Worm (Caenorhabditis elegans) whole organism, dauer: ENCODE data around the gene plc-4.

Source experiments
- unc-62 ChIP-seq: sonication (generic microtip); optimal IDR thresholded peaks from 2 replicates; lab custom pipeline; 2017; ENCODE audit warnings: missing biosample characterization, missing genetic modification reagents, missing genetic modification characterization

plc-4 gene

ce11 chrIV:7512617-7513233 lies at the start of gene plc-4, which contains the start of gene R05G6.4:
TSS of gene plc-4 (minus strand) at chrIV:7512667.
TSS of gene R05G6.4 (plus strand) at chrIV:7513233.
- no peak for TF ChIP-seq unc-62 (GFP tag; lab: Kevin White, UChicago)

DNA sequence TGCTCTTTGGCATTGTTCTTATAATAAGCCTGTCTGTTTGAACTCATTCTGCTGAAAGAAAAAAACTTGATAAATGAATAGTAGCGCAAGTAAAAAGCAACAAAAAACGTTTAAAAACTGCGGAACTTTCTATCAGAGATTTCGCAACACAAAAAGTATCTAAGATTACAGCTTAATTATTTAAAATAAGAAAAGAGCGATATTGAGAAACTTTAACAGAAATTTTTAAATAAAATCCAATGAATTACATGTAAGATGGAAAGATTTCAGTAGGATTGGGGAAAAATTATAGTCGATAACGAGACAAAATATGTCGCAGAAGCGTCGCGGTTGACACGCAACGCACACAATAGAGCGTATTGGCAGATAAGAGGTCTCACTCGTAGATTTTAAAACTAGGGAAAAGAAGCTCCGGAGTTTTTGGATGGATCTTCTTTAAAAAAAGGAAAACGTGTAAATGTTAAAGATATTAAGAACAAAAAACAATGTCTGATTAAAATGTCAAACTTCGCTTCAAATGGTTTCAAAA lies 49.2 kb upstream of the plc-4 start, which contains the start of gene ima-3:
TSS of gene ima-3 (minus strand) at position 51 of the 529 bp plus-strand sequence.
- no peak for TF ChIP-seq unc-62 (GFP tag; lab: Kevin White, UChicago)

DNA sequence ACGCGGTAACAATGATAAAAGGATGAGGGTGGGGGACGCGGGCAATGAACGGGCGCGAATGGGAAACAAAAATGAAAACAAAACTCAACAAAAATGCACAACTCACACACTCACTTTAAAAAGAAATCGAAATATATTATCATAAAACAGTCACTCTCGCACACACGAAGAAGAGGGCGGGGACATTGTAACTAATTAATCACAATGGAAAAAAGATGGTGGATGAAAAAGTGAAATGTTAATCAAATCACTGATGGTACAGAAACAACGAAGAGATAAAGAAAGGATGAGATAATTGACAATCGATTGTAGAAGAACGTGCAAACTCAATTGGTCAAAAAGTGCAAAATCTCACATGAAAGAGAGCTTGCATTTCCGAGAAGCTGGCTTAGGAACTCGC lies 46.8 kb upstream of the plc-4 start:
- no peak for TF ChIP-seq unc-62 (GFP tag; lab: Kevin White, UChicago)

ce11 chrIV:7558653-7559052 lies 46.2 kb upstream of the plc-4 start:
- no peak for TF ChIP-seq unc-62 (GFP tag; lab: Kevin White, UChicago)

ce11 chrIV:7556265-7556866 lies 43.9 kb upstream of the plc-4 start, which contains the start of the genes F49E8.7, F49E8.8 and nprl-2:
TSS of gene F49E8.7 (minus strand) at chrIV:7556365.
TSS of gene F49E8.8 (plus strand) at chrIV:7556637.
TSS of gene nprl-2 (plus strand) at chrIV:7556816.
- TF ChIP-seq unc-62 (GFP tag; lab: Kevin White, UChicago) = no peak

DNA sequence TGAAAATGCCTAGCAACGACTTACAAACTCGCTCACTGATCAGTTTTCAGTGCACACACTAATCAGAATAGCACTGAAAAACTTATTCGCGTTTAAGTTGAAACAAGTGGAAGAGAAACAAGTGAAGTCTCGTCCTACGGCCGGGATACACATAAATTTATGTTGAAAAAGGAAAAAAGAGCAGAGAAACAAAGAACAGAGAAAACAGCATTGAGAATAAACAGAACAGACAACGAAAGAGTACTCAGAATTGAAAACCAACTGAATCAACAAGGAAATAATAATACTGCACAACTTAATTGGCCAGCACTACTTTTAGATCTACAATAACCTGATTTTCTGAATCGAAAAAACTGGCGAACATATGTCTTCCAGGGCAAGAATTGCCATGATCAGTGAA lies 41.9 kb upstream of the plc-4 start, which contains the start of gene F49E8.6:
TSS of gene F49E8.6 (minus strand) at position 317 of the 400 bp plus-strand sequence.
- no peak for TF ChIP-seq unc-62 (GFP tag; lab: Kevin White, UChicago)

- TF ChIP-seq unc-62 (GFP tag; lab: Kevin White, UChicago) = no peak
Measured at ce11 chrIV:7552958-7553553, 40.6 kb upstream of the plc-4 start, which contains the start of gene dif-1. TSS of gene dif-1 (minus strand) at chrIV:7553008.

ce11 chrIV:7552100-7552499 lies 39.6 kb upstream of the plc-4 start:
- TF ChIP-seq unc-62 (GFP tag; lab: Kevin White, UChicago) = no peak

ce11 chrIV:7551254-7551653 lies 38.8 kb upstream of the plc-4 start:
- TF ChIP-seq unc-62 (GFP tag; lab: Kevin White, UChicago) = no peak

DNA sequence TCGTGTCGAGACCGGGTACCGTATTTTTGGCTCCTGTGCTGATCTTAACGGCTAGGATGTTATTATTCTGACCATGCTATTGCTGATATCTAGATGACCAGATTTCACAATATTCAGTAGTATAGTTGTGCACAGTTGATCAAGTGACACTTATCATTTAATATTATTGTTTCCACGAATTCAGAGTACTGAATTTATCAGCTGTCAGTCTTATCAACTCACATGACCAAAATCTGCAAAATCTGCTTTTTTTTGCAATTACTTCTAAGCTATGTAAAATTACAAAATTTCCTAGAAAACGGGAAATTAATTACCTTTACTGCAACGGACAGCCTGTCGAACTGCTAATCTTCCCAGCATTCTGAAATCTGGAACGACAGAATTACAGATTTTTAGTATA lies 38.0 kb upstream of the plc-4 start, which contains the start of gene pam-1:
TSS of gene pam-1 (minus strand) at position 368 of the 400 bp plus-strand sequence.
- TF ChIP-seq unc-62 (GFP tag; lab: Kevin White, UChicago) = no peak

DNA sequence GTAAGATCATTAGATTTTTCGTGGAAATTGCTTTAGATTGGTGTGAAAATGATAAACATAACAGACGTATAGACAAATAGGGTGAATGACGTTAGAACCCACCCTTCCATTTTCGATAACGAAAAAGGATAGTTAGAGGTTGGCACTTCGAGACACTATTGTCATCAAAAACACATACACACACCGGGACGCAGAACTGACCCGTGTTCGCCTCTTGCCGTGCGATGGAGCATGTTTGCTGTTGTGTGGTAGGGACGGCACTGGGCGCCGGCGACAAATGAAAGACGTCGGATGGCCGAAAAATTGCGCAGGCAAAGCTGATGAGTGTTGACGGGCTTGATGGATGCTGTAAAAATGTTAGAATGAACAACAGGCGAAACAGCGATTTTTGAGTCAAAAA lies 37.4 kb upstream of the plc-4 start:
- no peak for TF ChIP-seq unc-62 (GFP tag; lab: Kevin White, UChicago)

DNA sequence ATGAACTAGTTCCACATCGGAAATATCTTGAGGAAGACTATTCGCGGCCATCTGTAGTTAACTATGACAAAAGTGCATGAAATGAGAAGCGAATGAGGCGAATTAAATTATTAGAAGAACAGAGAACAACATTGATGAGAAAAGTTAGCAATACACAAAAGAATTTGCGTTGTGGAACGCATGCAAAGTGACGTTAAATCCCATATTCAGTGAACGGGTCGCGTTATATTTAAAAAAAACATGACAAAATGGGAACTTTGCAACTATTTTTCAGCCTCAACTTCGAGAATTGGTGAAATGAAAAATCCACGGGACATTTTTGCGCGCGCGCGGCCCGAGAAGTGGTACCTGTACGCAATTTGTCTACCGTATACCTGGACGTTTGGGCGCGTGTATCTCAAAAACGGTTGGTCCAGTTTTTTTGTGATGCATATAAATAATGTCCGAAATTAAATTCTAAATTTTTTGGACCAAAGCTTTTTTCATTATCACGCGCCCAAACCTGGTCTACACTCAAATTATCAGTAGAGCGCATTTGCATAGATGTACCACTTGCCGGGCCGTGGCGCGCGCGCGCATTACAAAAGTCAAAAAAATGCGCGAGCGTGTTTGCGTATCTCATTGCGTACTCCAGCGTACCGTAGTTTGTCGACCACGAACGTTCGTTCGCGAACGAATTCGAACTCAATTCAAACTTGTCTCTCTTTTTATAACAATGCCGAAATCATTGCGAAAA lies 35.5 kb upstream of the plc-4 start, which contains the start of the genes cdd-2 and oef-1:
TSS of gene cdd-2 (minus strand) at position 51 of the 736 bp plus-strand sequence.
TSS of gene oef-1 (plus strand) at position 575 of the 736 bp plus-strand sequence.
- no peak for TF ChIP-seq unc-62 (GFP tag; lab: Kevin White, UChicago)

DNA sequence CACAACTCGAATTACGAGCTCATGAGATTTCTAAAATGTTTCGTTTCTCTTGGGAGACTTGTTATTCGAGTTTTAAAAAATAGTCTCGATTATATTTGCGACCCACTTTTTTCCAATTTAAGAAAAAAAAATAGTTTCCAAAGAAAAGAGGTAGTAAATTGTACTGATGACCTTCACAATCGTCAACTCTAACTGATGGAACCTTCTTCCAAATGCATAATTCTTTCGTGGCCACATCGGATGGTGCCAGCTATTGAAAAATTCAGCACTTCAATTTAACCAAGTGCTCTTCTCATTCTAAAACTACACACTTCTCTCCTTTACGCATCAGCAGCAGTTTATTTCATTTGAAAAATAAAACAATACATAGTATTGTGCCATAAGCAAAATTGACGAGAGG lies 31.2 kb upstream of the plc-4 start:
- TF ChIP-seq unc-62 (GFP tag; lab: Kevin White, UChicago) = no peak

ce11 chrIV:7542485-7543001 lies 30.1 kb upstream of the plc-4 start, which contains the start of gene R05G6.10:
TSS of gene R05G6.10 (minus strand) at chrIV:7542535.
- TF ChIP-seq unc-62 (GFP tag; lab: Kevin White, UChicago) = no peak

DNA sequence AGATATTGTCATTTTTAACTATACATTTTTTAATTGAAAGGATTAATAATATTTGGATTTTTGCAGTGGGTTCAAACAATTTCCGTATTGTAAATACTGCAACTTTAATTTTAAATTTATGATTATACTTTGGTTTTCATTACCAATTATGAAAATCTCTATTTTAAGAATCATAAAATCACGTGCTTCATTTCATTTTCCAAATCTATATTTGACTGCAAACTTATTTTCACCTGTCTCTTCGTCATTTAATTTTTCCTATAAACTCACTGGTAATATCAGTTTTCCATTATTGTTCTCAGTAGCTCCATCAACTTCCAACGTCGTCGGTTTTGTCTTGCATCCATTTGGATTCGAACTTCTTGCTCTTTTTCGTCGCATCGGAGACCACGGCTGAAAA lies 19.9 kb upstream of the plc-4 start, which contains the start of gene R05G6.1:
TSS of gene R05G6.1 (plus strand) at position 301 of the 400 bp plus-strand sequence.
- no peak for TF ChIP-seq unc-62 (GFP tag; lab: Kevin White, UChicago)
